Fruit fly (Drosophila melanogaster): ENCODE data around the gene CG31142.

CG31142 gene

dm6 chr3R:23947002-23947401 lies 18.0 kb downstream of the CG31142 start (continued):
- TF ChIP-seq CG11398 (GFP tag; optimal IDR thresholded peaks at IDR 0.05) (no peak), Kr (GFP tag; optimal IDR thresholded peaks at IDR 0.05) (no peak), Ets65A (GFP tag) (no peak), stc (GFP tag; IDR thresholded peaks at IDR 0.05) (peak; percentile 33; the same call in 1 of the 2 replicates), CG6175 (GFP tag; IDR thresholded peaks at IDR 0.05) (no peak), CG32772 (GFP tag; IDR thresholded peaks at IDR 0.05) (no peak), insv (GFP tag; optimal IDR thresholded peaks at IDR 0.05) (no peak), CG43689 (GFP tag; IDR thresholded peaks at IDR 0.05) (no peak), jing (GFP tag; optimal IDR thresholded peaks at IDR 0.05) (no peak), CG18764 (GFP tag; optimal IDR thresholded peaks at IDR 0.05) (no peak), CG6689 (GFP tag; IDR thresholded peaks at IDR 0.05) (no peak), ara (GFP tag; IDR thresholded peaks at IDR 0.05) (no peak), D19A (tag; optimal IDR thresholded peaks at IDR 0.05) (no peak), CG31224 (GFP tag; IDR thresholded peaks at IDR 0.05) (no peak), CG12155 (GFP tag; optimal IDR thresholded peaks at IDR 0.05) (no peak), jumu (GFP tag; optimal IDR thresholded peaks at IDR 0.05) (no peak), CG18619 (GFP tag; optimal IDR thresholded peaks at IDR 0.05) (peak; percentile 3), eve (GFP tag; optimal IDR thresholded peaks at IDR 0.05) (no peak), CG4424 (GFP tag; optimal IDR thresholded peaks at IDR 0.05) (no peak), ranshi (GFP tag; IDR thresholded peaks at IDR 0.05) (no peak), Dad (GFP tag; optimal IDR thresholded peaks at IDR 0.05) (no peak), CG3065 (GFP tag; optimal IDR thresholded peaks at IDR 0.05) (no peak), CG17186 (GFP tag; optimal IDR thresholded peaks at IDR 0.05) (no peak), CG12236 (GFP tag; optimal IDR thresholded peaks at IDR 0.05) (no peak), tna (GFP tag; IDR thresholded peaks at IDR 0.05; ENCODE audit: partially characterized antibody) (no peak), Hsf (GFP tag; optimal IDR thresholded peaks at IDR 0.05) (no peak), ash1 (GFP tag; optimal IDR thresholded peaks at IDR 0.05) (no peak), CG8765 (GFP tag; IDR thresholded peaks at IDR 0.05) (no peak), ato (GFP tag; IDR thresholded peaks at IDR 0.05; ENCODE audit: partially characterized antibody) (no peak), CG9437 (GFP tag; optimal IDR thresholded peaks at IDR 0.05) (no peak), ewg (GFP tag; optimal IDR thresholded peaks at IDR 0.05) (peak; percentile 1), kni (GFP tag; optimal IDR thresholded peaks at IDR 0.05) (peak; percentile 81), dysf (GFP tag; IDR thresholded peaks at IDR 0.05) (no peak), Fer1 (GFP tag; optimal IDR thresholded peaks at IDR 0.05) (no peak), salm (tag; optimal IDR thresholded peaks at IDR 0.05) (no peak), Ada2b (GFP tag; IDR thresholded peaks at IDR 0.05) (no peak), CG4730 (GFP tag; IDR thresholded peaks at IDR 0.05) (no peak), Meics (GFP tag; optimal IDR thresholded peaks at IDR 0.05) (no peak), HLH3B (GFP tag; IDR thresholded peaks at IDR 0.05) (no peak), Sry-δ (GFP tag; optimal IDR thresholded peaks at IDR 0.05) (no peak), zfh2 (GFP tag; optimal IDR thresholded peaks at IDR 0.05) (no peak), Six4 (GFP tag; optimal IDR thresholded peaks at IDR 0.05) (no peak), CG12659 (GFP tag; optimal IDR thresholded peaks at IDR 0.05) (no peak), GATAe (GFP tag; conservative IDR thresholded peaks at IDR 0.05) (no peak), CG15514 (GFP tag; optimal IDR thresholded peaks at IDR 0.05) (no peak), CG31388 (GFP tag; optimal IDR thresholded peaks at IDR 0.05) (no peak), btn (GFP tag; optimal IDR thresholded peaks at IDR 0.05) (no peak), z (GFP tag; IDR thresholded peaks at IDR 0.05) (no peak), Hr51 (GFP tag; optimal IDR thresholded peaks at IDR 0.05) (no peak), corto (GFP tag; optimal IDR thresholded peaks at IDR 0.05) (no peak), CG33557 (GFP tag; optimal IDR thresholded peaks at IDR 0.05) (peak; percentile 32), HmgZ (tag; optimal IDR thresholded peaks at IDR 0.05) (no peak), Side (GFP tag; optimal IDR thresholded peaks at IDR 0.05) (no peak)

Data from whole organism, embryonic.